Worm (Caenorhabditis elegans) whole organism, L1 larva: ENCODE measurements around the gene kin-36.

Source experiments
- C04F5.9 ChIP-seq: sonication (generic microtip); optimal IDR thresholded peaks from 2 replicates; lab custom pipeline; 2016; ENCODE audit warnings: missing genetic modification characterization, missing compliant biosample characterization
- F16B12.6 ChIP-seq: fragments of 150-350 bp; optimal IDR thresholded peaks from 2 replicates; lab custom pipeline; 2014; ENCODE audit warnings: missing biosample characterization, missing genetic modification characterization
- Y116A8C.19 ChIP-seq: sonication (generic microtip); optimal IDR thresholded peaks from 2 replicates; lab custom pipeline; 2016; ENCODE audit warnings: missing compliant biosample characterization, missing genetic modification characterization, borderline replicate concordance
- ama-1 ChIP-seq: fragments of 150-350 bp; optimal IDR thresholded peaks from 2 replicates; lab custom pipeline; 2014
- ceh-63 ChIP-seq: fragments of 200-800 bp; sonication (Bioruptor generic); optimal IDR thresholded peaks from 2 replicates; lab custom pipeline; 2018; ENCODE audit warnings: mild to moderate bottlenecking, missing genetic modification characterization, missing compliant biosample characterization
- ces-1 ChIP-seq: fragments of 150-350 bp; optimal IDR thresholded peaks from 2 replicates; lab custom pipeline; 2014; ENCODE audit warnings: missing biosample characterization, missing genetic modification reagents, missing genetic modification characterization
- egl-27 ChIP-seq, 2 experiments: fragments of 150-350 bp in 1 of 2; sonication (generic microtip); optimal IDR thresholded peaks; 3 replicates each; lab custom pipeline; 2017 to 2018; ENCODE audit warnings: missing biosample characterization in 2 of 2, missing genetic modification characterization in 2 of 2, missing genetic modification reagents in 2 of 2
- ets-5 ChIP-seq: fragments of 200-800 bp; sonication (Bioruptor generic); IDR thresholded peaks from 2 replicates; pipeline ENCODE4 v1.3.6; 2022; ENCODE audit warnings: missing genetic modification characterization, missing compliant biosample characterization
- grh-1 ChIP-seq: fragments of 200-800 bp; sonication (Bioruptor generic); IDR thresholded peaks from 2 replicates; pipeline ENCODE4 v1.3.6; 2022; ENCODE audit warnings: missing genetic modification reagents, missing genetic modification characterization, missing compliant biosample characterization
- hlh-17 ChIP-seq: fragments of 200-800 bp; sonication (Bioruptor generic); optimal IDR thresholded peaks from 2 replicates; lab custom pipeline; 2018; ENCODE audit warnings: missing genetic modification characterization, mild to moderate bottlenecking, missing compliant biosample characterization, moderate library complexity, borderline replicate concordance
- hpl-2 ChIP-seq: fragments of 150-350 bp; optimal IDR thresholded peaks from 2 replicates; lab custom pipeline; 2014; ENCODE audit warnings: missing biosample characterization, missing genetic modification reagents, missing genetic modification characterization
- isw-1 ChIP-seq: fragments of 200-800 bp; sonication (Bioruptor generic); IDR thresholded peaks from 2 replicates; pipeline ENCODE4 v1.3.6; 2022; ENCODE audit warnings: missing genetic modification characterization, missing compliant biosample characterization
- lin-13 ChIP-seq: fragments of 150-350 bp; optimal IDR thresholded peaks from 2 replicates; lab custom pipeline; 2014; ENCODE audit warnings: missing biosample characterization, missing genetic modification reagents, missing genetic modification characterization
- lin-14 ChIP-seq: fragments of 200-800 bp; sonication (Bioruptor generic); optimal IDR thresholded peaks from 2 replicates; lab custom pipeline; 2018; ENCODE audit warnings: mild to moderate bottlenecking, missing genetic modification characterization, moderate library complexity, missing compliant biosample characterization
- lin-39 ChIP-seq: fragments of 150-350 bp; optimal IDR thresholded peaks from 2 replicates; lab custom pipeline; 2014; ENCODE audit warnings: missing biosample characterization, missing genetic modification reagents, missing genetic modification characterization
- lsy-2 ChIP-seq, 2 experiments: fragments of 150-350 bp; optimal IDR thresholded peaks; 2 replicates each; lab custom pipeline; 2014; ENCODE audit warnings: missing biosample characterization in 2 of 2, missing genetic modification characterization in 2 of 2
- mab-9 ChIP-seq: fragments of 200-800 bp; sonication (Bioruptor generic); IDR thresholded peaks from 2 replicates; pipeline ENCODE4 v1.3.6; 2022; ENCODE audit warnings: missing genetic modification reagents, missing genetic modification characterization, missing compliant biosample characterization
- mef-2 ChIP-seq: fragments of 150-350 bp; optimal IDR thresholded peaks from 2 replicates; lab custom pipeline; 2014; ENCODE audit warnings: missing biosample characterization, missing genetic modification characterization
- nhr-20 ChIP-seq: sonication (generic microtip); optimal IDR thresholded peaks from 2 replicates; lab custom pipeline; 2016; ENCODE audit warnings: mild to moderate bottlenecking, missing genetic modification characterization, missing compliant biosample characterization
- nhr-237 ChIP-seq: fragments of 150-350 bp; optimal IDR thresholded peaks from 2 replicates; lab custom pipeline; 2014; ENCODE audit warnings: missing biosample characterization, missing genetic modification characterization
- nhr-28 ChIP-seq: fragments of 150-350 bp; optimal IDR thresholded peaks from 2 replicates; lab custom pipeline; 2014; ENCODE audit warnings: missing biosample characterization, missing genetic modification characterization
- nhr-71 ChIP-seq: sonication (generic microtip); optimal IDR thresholded peaks from 2 replicates; lab custom pipeline; 2016; ENCODE audit warnings: mild to moderate bottlenecking, missing genetic modification characterization, moderate library complexity, missing compliant biosample characterization
- nhr-76 ChIP-seq: sonication (generic microtip); optimal IDR thresholded peaks from 2 replicates; lab custom pipeline; 2017; ENCODE audit warnings: missing biosample characterization, missing genetic modification characterization
- nhr-77 ChIP-seq: fragments of 150-350 bp; optimal IDR thresholded peaks from 2 replicates; lab custom pipeline; 2014; ENCODE audit warnings: missing biosample characterization, missing genetic modification characterization
- nhr-85 ChIP-seq: sonication (generic microtip); peaks from one replicate; lab custom pipeline; 2016; ENCODE audit warnings: missing genetic modification characterization, inconsistent platforms, missing compliant biosample characterization
- pax-3 ChIP-seq: fragments of 200-800 bp; sonication (Bioruptor generic); optimal IDR thresholded peaks from 2 replicates; lab custom pipeline; 2018; ENCODE audit warnings: mild to moderate bottlenecking, missing genetic modification characterization, moderate library complexity, missing compliant biosample characterization
- rnt-1 ChIP-seq: sonication (generic microtip); optimal IDR thresholded peaks from 2 replicates; lab custom pipeline; 2016; ENCODE audit warnings: mild to moderate bottlenecking, missing genetic modification characterization, moderate library complexity, missing compliant biosample characterization
- skn-1 ChIP-seq: fragments of 150-350 bp; optimal IDR thresholded peaks from 2 replicates; lab custom pipeline; 2014; ENCODE audit warnings: missing biosample characterization, missing genetic modification characterization
- swsn-7 ChIP-seq: sonication (generic microtip); optimal IDR thresholded peaks from 2 replicates; lab custom pipeline; 2016; ENCODE audit warnings: missing genetic modification characterization, missing compliant biosample characterization
- tlp-1 ChIP-seq: fragments of 150-350 bp; optimal IDR thresholded peaks from 2 replicates; lab custom pipeline; 2014; ENCODE audit warnings: missing biosample characterization, missing genetic modification characterization
- unc-62 ChIP-seq: fragments of 150-350 bp; optimal IDR thresholded peaks from 2 replicates; lab custom pipeline; 2014; ENCODE audit warnings: missing biosample characterization, missing genetic modification reagents, missing genetic modification characterization
- unc-98 ChIP-seq: fragments of 200-800 bp; sonication (Bioruptor generic); IDR thresholded peaks from 2 replicates; pipeline ENCODE4 v1.3.6; 2022; ENCODE audit warnings: missing genetic modification characterization, missing compliant biosample characterization
- zag-1 ChIP-seq: fragments of 150-350 bp; optimal IDR thresholded peaks from 2 replicates; lab custom pipeline; 2014; ENCODE audit warnings: missing biosample characterization, missing genetic modification characterization
- ztf-11 ChIP-seq, 2 experiments: sonication (generic microtip); optimal IDR thresholded peaks; 2 replicates each; lab custom pipeline; 2016 to 2017; ENCODE audit warnings: missing genetic modification characterization in 2 of 2, missing biosample characterization in 1 of 2, missing compliant biosample characterization in 1 of 2
- ztf-4 ChIP-seq: fragments of 150-350 bp; optimal IDR thresholded peaks from 2 replicates; lab custom pipeline; 2014; ENCODE audit warnings: missing biosample characterization, missing genetic modification characterization

Gene kin-36

DNA sequence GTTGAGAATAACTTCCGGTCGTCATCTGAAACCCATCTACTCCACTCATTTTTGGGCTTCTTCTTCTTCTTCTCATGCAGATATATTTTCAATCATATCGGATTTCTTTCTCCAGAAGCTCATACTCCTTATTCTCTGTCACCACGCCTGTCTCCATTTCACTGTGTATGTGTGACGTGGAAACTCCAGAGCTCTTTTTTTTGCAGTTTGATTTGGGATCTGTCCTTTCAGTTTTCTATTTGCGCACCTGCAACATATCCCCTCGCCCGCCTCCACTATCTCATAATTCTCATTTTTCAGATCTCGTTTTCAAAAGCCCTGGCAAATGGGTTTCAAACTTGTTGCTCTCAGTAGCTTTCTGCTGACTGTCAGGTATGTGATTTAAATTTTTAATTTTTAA lies at the start of gene kin-36:
Gene kin-36, plus strand, starts transcription at position 301 of the 400 bp plus-strand sequence.
- TF ChIP-seq ztf-4 (tag; lab: Kevin White, UChicago) (no peak), nhr-85 (peak; percentile 51)

DNA sequence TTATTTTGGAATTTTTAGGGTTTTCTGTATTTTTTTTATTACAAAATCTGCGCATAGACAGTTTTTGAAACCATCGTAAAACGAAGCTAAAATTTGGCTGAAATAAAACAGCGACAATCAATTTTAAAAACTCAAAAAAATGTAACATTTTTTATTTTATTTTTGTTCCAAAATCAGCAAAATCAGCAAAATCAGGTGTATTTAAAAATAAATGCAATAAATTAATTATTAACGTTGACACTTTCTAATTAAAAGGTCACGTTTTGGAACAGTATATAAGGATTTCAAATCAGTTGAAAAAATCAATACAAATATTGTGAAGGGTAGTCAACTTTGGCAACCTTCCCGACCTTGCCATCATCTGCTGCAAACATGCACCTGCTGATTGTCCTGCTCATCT lies 45.4 kb upstream of the kin-36 start, which contains the start of gene R105.1:
Gene R105.1, plus strand, starts transcription at position 301 of the 400 bp plus-strand sequence.
- TF ChIP-seq swsn-7 (tag; lab: Kevin White, UChicago) (no peak), ceh-63 (GFP tag; lab: Kevin White, UChicago) (no peak), mef-2 (tag; lab: Kevin White, UChicago) (no peak), C04F5.9 (tag; lab: Kevin White, UChicago) (no peak), lin-39 (tag; lab: Kevin White, UChicago) (no peak), egl-27 (tag; optimal IDR thresholded peaks at IDR 0.05; lab: Kevin White, UChicago) (no peak), Y116A8C.19 (no peak), ama-1 (lab: Kevin White, UChicago) (no peak), grh-1 (GFP tag; lab: Robert Waterston, UW) (no peak)

DNA sequence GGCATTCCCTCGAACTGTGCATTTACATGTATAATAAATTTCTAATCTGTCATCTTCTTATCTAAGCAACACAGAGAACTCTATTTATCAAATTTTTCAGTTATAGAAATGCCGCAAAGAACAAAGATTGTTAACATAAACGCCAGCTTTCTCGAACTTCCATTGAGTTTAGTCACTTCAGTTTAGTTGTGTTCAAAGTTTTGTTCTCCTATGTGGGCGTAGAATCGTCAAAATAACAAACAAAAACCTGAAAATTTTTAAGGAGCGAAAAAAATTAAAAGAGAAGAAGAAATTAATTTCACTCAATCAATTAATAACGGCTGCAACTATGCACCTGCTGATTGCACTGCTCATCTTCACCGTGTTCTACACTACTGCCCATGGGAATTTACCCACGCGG lies 42.8 kb upstream of the kin-36 start, which contains the start of gene R105.5:
Gene R105.5, plus strand, starts transcription at position 301 of the 400 bp plus-strand sequence.
- TF ChIP-seq lin-13 (GFP tag; lab: Kevin White, UChicago) (no peak), ets-5 (no peak), skn-1 (tag; lab: Kevin White, UChicago) (no peak), egl-27 (tag; optimal IDR thresholded peaks at IDR 0.05; lab: Kevin White, UChicago) (no peak), pax-3 (no peak), rnt-1 (tag; lab: Kevin White, UChicago) (no peak), F16B12.6 (no peak), hlh-17 (no peak), ztf-11 (tag; optimal IDR thresholded peaks at IDR 0.05; lab: Kevin White, UChicago) (no peak)

DNA sequence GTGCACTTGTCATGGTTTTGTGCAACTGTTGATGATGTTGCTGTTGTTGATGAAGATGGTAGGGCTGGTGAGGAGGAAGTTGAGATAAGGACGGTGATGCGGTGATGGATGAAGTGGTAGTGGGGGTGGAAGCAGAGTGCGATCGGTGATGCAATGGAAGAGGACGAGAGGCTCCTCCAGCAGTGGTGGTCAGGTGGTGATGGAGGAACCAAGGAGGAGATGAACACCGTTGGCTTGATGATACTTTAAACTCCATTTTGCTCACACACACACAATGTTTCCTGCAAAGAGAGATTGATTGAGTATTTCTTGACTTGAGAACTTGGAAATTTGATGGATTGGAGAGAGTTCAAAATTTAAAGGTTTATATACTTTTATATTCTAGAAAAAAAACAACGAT lies 41.0 kb upstream of the kin-36 start, which contains the start of gene F19C7.8:
Gene F19C7.8, minus strand, starts transcription at position 256 of the 400 bp plus-strand sequence.
- peak; percentile 38 for TF ChIP-seq rnt-1 (tag; lab: Kevin White, UChicago)
- TF ChIP-seq hpl-2 (GFP tag; lab: Kevin White, UChicago) = no peak
- TF ChIP-seq lin-14 (GFP tag; lab: Kevin White, UChicago) = peak; percentile 24

DNA sequence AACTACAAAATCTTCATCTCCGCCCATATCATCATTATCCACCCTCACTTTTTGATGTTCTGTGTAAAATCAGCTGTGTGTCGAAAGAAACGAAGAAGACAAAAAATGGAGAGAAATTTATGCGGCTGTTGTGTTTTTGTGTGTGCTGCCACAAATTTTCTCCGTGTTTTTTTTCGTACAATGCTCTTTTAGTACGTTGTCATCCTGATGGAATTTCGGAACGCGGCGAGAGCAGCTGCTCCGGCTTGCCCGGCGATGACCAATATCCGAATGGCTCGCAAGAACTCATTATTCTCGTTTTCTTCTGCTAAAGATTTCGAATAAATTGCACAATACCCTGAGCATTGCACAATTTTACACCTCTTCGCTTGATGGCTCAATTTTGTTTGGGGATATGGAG lies 39.5 kb upstream of the kin-36 start:
- TF ChIP-seq nhr-77 (tag; lab: Kevin White, UChicago) = no peak
- no peak for TF ChIP-seq grh-1 (GFP tag; lab: Robert Waterston, UW)
- TF ChIP-seq unc-62 (GFP tag; lab: Kevin White, UChicago) = no peak
- TF ChIP-seq nhr-237 (tag; lab: Kevin White, UChicago) = no peak
- TF ChIP-seq lsy-2 (tag; optimal IDR thresholded peaks at IDR 0.05; lab: Kevin White, UChicago) = no peak
- TF ChIP-seq nhr-71 (tag; lab: Kevin White, UChicago) = no peak
- no peak for TF ChIP-seq egl-27 (tag; optimal IDR thresholded peaks at IDR 0.05; lab: Kevin White, UChicago)
- TF ChIP-seq ces-1 = no peak
- TF ChIP-seq nhr-76 (tag; lab: Kevin White, UChicago) = no peak
- no peak for TF ChIP-seq tlp-1 (tag; lab: Kevin White, UChicago)
- no peak for TF ChIP-seq mab-9 (GFP tag; lab: Robert Waterston, UW)
- TF ChIP-seq nhr-20 (tag; lab: Kevin White, UChicago) = no peak
- no peak for TF ChIP-seq zag-1 (tag; lab: Kevin White, UChicago)
- no peak for TF ChIP-seq nhr-28 (tag; lab: Kevin White, UChicago)
- TF ChIP-seq isw-1 (GFP tag; lab: Robert Waterston, UW) = no peak
- TF ChIP-seq unc-98 (GFP tag; lab: Robert Waterston, UW) = no peak
- TF ChIP-seq ztf-11 (tag; optimal IDR thresholded peaks at IDR 0.05; lab: Kevin White, UChicago) = no peak
